Fruit fly (Drosophila melanogaster) whole organism, prepupa: ENCODE measurements around the gene CG31861.

Source experiments
- Blimp-1 ChIP-seq: fragments of 200-800 bp; sonication (Bioruptor generic); optimal IDR thresholded peaks from 3 replicates; lab custom pipeline; 2017; ENCODE audit warnings: missing biosample characterization, missing genetic modification characterization, mild to moderate bottlenecking, moderate library complexity, missing genetic modification reagents
- CG10631 ChIP-seq: fragments of 200-800 bp; sonication (Bioruptor generic); optimal IDR thresholded peaks from 2 replicates; lab custom pipeline; 2016; ENCODE audit warnings: missing biosample characterization, missing genetic modification characterization
- CG11762 ChIP-seq: fragments of 200-800 bp; sonication (Bioruptor generic); optimal IDR thresholded peaks from 3 replicates; lab custom pipeline; 2016; ENCODE audit warnings: missing biosample characterization, missing genetic modification characterization; ENCODE audit not compliant: insufficient read depth
- CG11902 ChIP-seq: fragments of 200-800 bp; sonication (Bioruptor generic); optimal IDR thresholded peaks from 3 replicates; lab custom pipeline; 2016; ENCODE audit warnings: missing biosample characterization, missing genetic modification characterization
- CG16779 ChIP-seq: fragments of 200-800 bp; sonication (Bioruptor generic); optimal IDR thresholded peaks from 3 replicates; lab custom pipeline; 2017; ENCODE audit warnings: missing biosample characterization, mild to moderate bottlenecking, missing genetic modification characterization
- CG3032 ChIP-seq: fragments of 200-800 bp; optimal IDR thresholded peaks from 2 replicates; lab custom pipeline; 2019; ENCODE audit warnings: missing biosample characterization, mild to moderate bottlenecking, missing genetic modification characterization, moderate library complexity
- CG32006 ChIP-seq: fragments of 200-800 bp; sonication (Bioruptor generic); optimal IDR thresholded peaks from 3 replicates; lab custom pipeline; 2017; ENCODE audit warnings: missing biosample characterization, mild to moderate bottlenecking, missing genetic modification characterization
- CG34406 ChIP-seq: fragments of 200-800 bp; sonication (Bioruptor generic); optimal IDR thresholded peaks from 3 replicates; lab custom pipeline; 2016; ENCODE audit warnings: missing biosample characterization, missing genetic modification characterization
- CG6276 ChIP-seq: fragments of 200-800 bp; sonication (Bioruptor generic); optimal IDR thresholded peaks from 2 replicates; lab custom pipeline; 2017; ENCODE audit warnings: missing biosample characterization, mild to moderate bottlenecking, missing genetic modification characterization
- CG6854 ChIP-seq: fragments of 200-800 bp; sonication (Bioruptor generic); optimal IDR thresholded peaks from 2 replicates; lab custom pipeline; 2017; ENCODE audit warnings: missing biosample characterization, mild to moderate bottlenecking, missing genetic modification characterization
- CG8119 ChIP-seq: fragments of 200-800 bp; sonication (Bioruptor generic); IDR thresholded peaks from 3 replicates; pipeline ENCODE4 v1.3.6; 2022; ENCODE audit warnings: missing biosample characterization, missing genetic modification characterization
- CG8632 ChIP-seq: fragments of 200-800 bp; sonication (Bioruptor generic); optimal IDR thresholded peaks from 3 replicates; lab custom pipeline; 2016; ENCODE audit warnings: missing biosample characterization, missing genetic modification characterization
- CG9139 ChIP-seq: fragments of 200-800 bp; sonication (Bioruptor generic); optimal IDR thresholded peaks from 3 replicates; lab custom pipeline; 2017; ENCODE audit warnings: missing biosample characterization, mild to moderate bottlenecking, missing genetic modification characterization
- Eip93F ChIP-seq: fragments of 200-800 bp; sonication (Bioruptor generic); optimal IDR thresholded peaks from 2 replicates; lab custom pipeline; 2016; ENCODE audit warnings: missing biosample characterization, mild to moderate bottlenecking, missing genetic modification characterization
- Gug ChIP-seq: fragments of 200-800 bp; sonication (Bioruptor generic); IDR thresholded peaks from 2 replicates; pipeline ENCODE4 v1.3.6; 2022; ENCODE audit warnings: missing biosample characterization, missing genetic modification characterization
- Met ChIP-seq: fragments of 200-800 bp; sonication (Bioruptor generic); optimal IDR thresholded peaks from 3 replicates; lab custom pipeline; 2016; ENCODE audit warnings: missing biosample characterization, missing genetic modification characterization
- OdsH ChIP-seq: fragments of 200-800 bp; sonication (Bioruptor generic); optimal IDR thresholded peaks from 3 replicates; lab custom pipeline; 2016; ENCODE audit warnings: missing biosample characterization, missing genetic modification characterization
- Smox ChIP-seq: fragments of 200-800 bp; sonication (Bioruptor generic); optimal IDR thresholded peaks from 3 replicates; lab custom pipeline; 2016; ENCODE audit warnings: missing biosample characterization, missing genetic modification characterization
- Sox102F ChIP-seq: fragments of 200-800 bp; sonication (Bioruptor generic); optimal IDR thresholded peaks from 2 replicates; lab custom pipeline; 2016; ENCODE audit warnings: missing biosample characterization, mild to moderate bottlenecking, missing genetic modification characterization
- Sox14 ChIP-seq: fragments of 200-800 bp; sonication (Bioruptor generic); optimal IDR thresholded peaks from 3 replicates; lab custom pipeline; 2016; ENCODE audit warnings: missing biosample characterization, missing genetic modification characterization
- Sox15 ChIP-seq: fragments of 200-800 bp; sonication (Bioruptor generic); optimal IDR thresholded peaks from 3 replicates; lab custom pipeline; 2016; ENCODE audit warnings: missing biosample characterization, missing genetic modification characterization
- achi ChIP-seq: fragments of 200-800 bp; sonication (Bioruptor generic); optimal IDR thresholded peaks from 3 replicates; lab custom pipeline; 2016; ENCODE audit warnings: missing biosample characterization, missing genetic modification characterization
- acj6 ChIP-seq: fragments of 200-800 bp; sonication (Bioruptor generic); optimal IDR thresholded peaks from 3 replicates; lab custom pipeline; 2016; ENCODE audit warnings: missing biosample characterization, missing genetic modification characterization
- cyc ChIP-seq: fragments of 200-800 bp; sonication (Bioruptor generic); optimal IDR thresholded peaks from 3 replicates; lab custom pipeline; 2016; ENCODE audit warnings: missing biosample characterization, missing genetic modification characterization
- dsx ChIP-seq: fragments of 200-800 bp; optimal IDR thresholded peaks from 3 replicates; lab custom pipeline; 2019; ENCODE audit warnings: missing biosample characterization, mild to moderate bottlenecking, missing genetic modification characterization, moderate library complexity; ENCODE audit not compliant: poor library complexity, severe bottlenecking
- eg ChIP-seq: fragments of 200-800 bp; sonication (Bioruptor generic); IDR thresholded peaks from 3 replicates; pipeline ENCODE4 v1.3.6; 2022; ENCODE audit warnings: missing biosample characterization, missing genetic modification characterization
- esn ChIP-seq: fragments of 200-800 bp; sonication (Bioruptor generic); optimal IDR thresholded peaks from 2 replicates; lab custom pipeline; 2016; ENCODE audit warnings: missing biosample characterization, mild to moderate bottlenecking, missing genetic modification characterization, moderate library complexity
- fd59A ChIP-seq: fragments of 200-800 bp; sonication (Bioruptor generic); optimal IDR thresholded peaks from 2 replicates; lab custom pipeline; 2017; ENCODE audit warnings: missing biosample characterization, mild to moderate bottlenecking, missing genetic modification characterization, missing genetic modification reagents
- fd85E ChIP-seq: fragments of 200-800 bp; sonication (Bioruptor generic); optimal IDR thresholded peaks from 3 replicates; lab custom pipeline; 2016; ENCODE audit warnings: missing biosample characterization, missing genetic modification characterization
- fkh ChIP-seq: fragments of 200-800 bp; sonication (Bioruptor generic); optimal IDR thresholded peaks from 3 replicates; lab custom pipeline; 2017; ENCODE audit warnings: missing biosample characterization, mild to moderate bottlenecking, missing genetic modification characterization, moderate library complexity
- net ChIP-seq: fragments of 200-800 bp; sonication (Bioruptor generic); optimal IDR thresholded peaks from 3 replicates; lab custom pipeline; 2016; ENCODE audit warnings: missing biosample characterization, missing genetic modification characterization
- pdm3 ChIP-seq: fragments of 200-800 bp; sonication (Bioruptor generic); optimal IDR thresholded peaks from 3 replicates; lab custom pipeline; 2016; ENCODE audit warnings: missing biosample characterization, missing genetic modification characterization
- salr ChIP-seq, 2 experiments: fragments of 200-800 bp; sonication (Bioruptor generic); optimal IDR thresholded peaks; 3 replicates each; lab custom pipeline; 2016 to 2018; ENCODE audit warnings: missing biosample characterization in 2 of 2, missing genetic modification characterization in 2 of 2, mild to moderate bottlenecking in 1 of 2
- ss ChIP-seq, 2 experiments: fragments of 200-800 bp; sonication (Bioruptor generic); optimal IDR thresholded peaks; 2 replicates in 1 of 2; 3 replicates in 1 of 2; lab custom pipeline; 2017 to 2018; ENCODE audit warnings: mild to moderate bottlenecking in 2 of 2, missing biosample characterization in 2 of 2, missing genetic modification characterization in 2 of 2, moderate library complexity in 1 of 2
- svp ChIP-seq: fragments of 200-800 bp; sonication (Bioruptor generic); peaks from one replicate; lab custom pipeline; 2016; ENCODE audit warnings: missing biosample characterization, missing genetic modification characterization
- vri ChIP-seq: fragments of 200-800 bp; sonication (Bioruptor generic); optimal IDR thresholded peaks from 3 replicates; lab custom pipeline; 2016; ENCODE audit warnings: missing biosample characterization, mild to moderate bottlenecking, missing genetic modification characterization

CG31861 gene

DNA sequence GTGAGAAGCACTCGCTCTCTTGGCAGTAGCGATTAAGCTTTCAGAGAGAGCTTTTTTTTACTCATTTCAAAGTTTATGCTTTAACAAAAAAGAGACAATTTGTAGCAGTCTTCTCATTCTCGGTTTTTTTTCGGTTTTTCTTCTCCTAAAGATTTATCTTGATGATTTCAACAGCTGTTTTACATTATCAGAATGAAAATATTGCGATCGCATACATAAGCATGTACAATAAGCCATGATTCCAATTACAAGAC lies 27.5 kb upstream of the CG31861 start:
- TF ChIP-seq CG8632 (GFP tag; lab: Kevin White, UChicago) (no peak), esn (GFP tag; lab: Kevin White, UChicago) (no peak), OdsH (GFP tag; lab: Kevin White, UChicago) (no peak), CG32006 (GFP tag; lab: Kevin White, UChicago) (no peak), net (GFP tag; lab: Kevin White, UChicago) (no peak), Smox (GFP tag; lab: Kevin White, UChicago) (no peak)
- TF ChIP-seq, all 60 proteins: peak for 0

dm6 chr2L:12137708-12138107 lies 23.9 kb upstream of the CG31861 start, which contains the start of gene Gr33a:
Gene Gr33a, plus strand, starts transcription at chr2L:12138008.
- TF ChIP-seq CG16779 (tag; lab: Kevin White, UChicago) (no peak), ss (GFP tag; optimal IDR thresholded peaks at IDR 0.05; lab: Kevin White, UChicago) (no peak), Gug (no peak)

- TF ChIP-seq Blimp-1 (no peak), salr (GFP tag; optimal IDR thresholded peaks at IDR 0.05; lab: Kevin White, UChicago) (no peak)
Observed at dm6 chr2L:12142439-12142838, 19.1 kb upstream of the CG31861 start, which contains the start of gene CG31760. Gene CG31760, plus strand, starts transcription at chr2L:12142780.

DNA sequence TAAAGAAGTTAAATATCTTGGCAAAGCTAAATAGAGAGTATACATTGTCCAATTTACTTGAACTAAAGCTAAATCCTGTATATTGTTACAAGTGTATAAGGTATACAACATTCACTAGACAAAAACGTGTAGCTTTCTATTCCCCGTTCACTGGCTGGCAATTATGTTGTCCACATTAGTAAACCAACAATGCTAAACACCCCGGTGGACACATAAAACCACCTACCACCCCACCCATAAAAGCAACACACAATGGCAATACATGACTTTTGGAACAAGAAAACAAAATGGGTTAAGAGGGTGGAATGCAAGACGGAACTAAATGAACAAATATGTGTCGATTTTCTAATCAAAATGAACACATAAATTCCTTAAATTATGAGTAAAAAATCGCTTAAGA lies 2.4 kb downstream of the CG31861 start, which contains the start of gene ZnT33D:
Gene ZnT33D, plus strand, starts transcription at position 301 of the 400 bp plus-strand sequence.
- TF ChIP-seq Sox102F (GFP tag; lab: Kevin White, UChicago), result no peak
- TF ChIP-seq pdm3, result no peak
- TF ChIP-seq, all 60 proteins: peak for 0

DNA sequence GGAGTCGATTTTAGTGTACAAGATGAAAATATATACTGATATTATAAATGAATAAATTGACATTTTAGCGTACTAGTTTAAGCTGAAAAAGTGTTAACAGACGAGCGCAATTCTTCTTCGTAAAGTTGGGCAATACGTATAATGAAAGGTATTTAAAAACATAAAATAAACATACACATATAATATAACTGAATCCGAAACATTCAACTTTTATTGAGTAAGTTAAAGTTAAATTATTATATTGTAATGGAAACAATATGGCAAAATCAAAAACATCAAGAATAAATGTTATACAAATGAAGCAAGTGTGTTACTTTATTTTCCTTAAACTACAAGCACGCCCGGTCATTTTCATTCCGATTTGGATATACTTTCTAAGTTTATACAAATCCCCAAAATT lies 8.7 kb downstream of the CG31861 start, which contains the start of gene CG17217:
Gene CG17217, plus strand, starts transcription at position 301 of the 400 bp plus-strand sequence.
- TF ChIP-seq CG6854 (GFP tag; lab: Kevin White, UChicago) (no peak), dsx (GFP tag; lab: Kevin White, UChicago) (no peak), fd85E (GFP tag; lab: Kevin White, UChicago) (no peak), eg (GFP tag; lab: Robert Waterston, UW) (no peak), Eip93F (no peak), Smox (GFP tag; lab: Kevin White, UChicago) (no peak), CG16779 (tag; lab: Kevin White, UChicago) (no peak), cyc (GFP tag; lab: Kevin White, UChicago) (no peak), Met (GFP tag; lab: Kevin White, UChicago) (no peak), esn (GFP tag; lab: Kevin White, UChicago) (no peak), fd59A (GFP tag; lab: Kevin White, UChicago) (no peak), CG10631 (no peak), CG11902 (GFP tag; lab: Kevin White, UChicago) (no peak), Sox14 (GFP tag; lab: Kevin White, UChicago) (no peak), net (GFP tag; lab: Kevin White, UChicago) (no peak)

- TF ChIP-seq fkh (GFP tag; lab: Kevin White, UChicago) (peak; percentile 74), vri (GFP tag; lab: Kevin White, UChicago) (no peak), OdsH (GFP tag; lab: Kevin White, UChicago) (no peak)
Observed at dm6 chr2L:12172536-12173234, 11.1 kb downstream of the CG31861 start, which contains the start of the genes CG6583 and crok. Gene CG6583, minus strand, starts transcription at chr2L:12172586. Gene crok, plus strand, starts transcription at chr2L:12172981.

dm6 chr2L:12174493-12175129 lies 13.0 kb downstream of the CG31861 start, which contains the start of gene bru1:
Gene bru1, plus strand, starts transcription at chr2L:12175004.
- TF ChIP-seq CG34406 (GFP tag; lab: Kevin White, UChicago) (no peak), fd59A (GFP tag; lab: Kevin White, UChicago) (no peak), CG16779 (tag; lab: Kevin White, UChicago) (no peak), pdm3 (no peak), svp (no peak), CG9139 (no peak), fd85E (GFP tag; lab: Kevin White, UChicago) (no peak), Sox15 (GFP tag; lab: Kevin White, UChicago) (no peak), CG6854 (GFP tag; lab: Kevin White, UChicago) (no peak), CG8119 (GFP tag; lab: Robert Waterston, UW) (no peak), CG3032 (no peak), CG6276 (GFP tag; lab: Kevin White, UChicago) (no peak), acj6 (GFP tag; lab: Kevin White, UChicago) (no peak), achi (GFP tag; lab: Kevin White, UChicago) (no peak), Gug (no peak), CG11762 (GFP tag; lab: Kevin White, UChicago) (no peak), CG11902 (GFP tag; lab: Kevin White, UChicago) (no peak), salr (GFP tag; optimal IDR thresholded peaks at IDR 0.05; lab: Kevin White, UChicago) (no peak)
